Worm (Caenorhabditis elegans) whole organism, late embryonic: ENCODE measurements around the gene D2023.1.

ENCODE experiments used
- K09A11.1 ChIP-seq: sonication (generic microtip); optimal IDR thresholded peaks from 2 replicates; lab custom pipeline; 2017; ENCODE audit warnings: antibody characterized with exemption, mild to moderate bottlenecking, missing genetic modification characterization, missing compliant biosample characterization; ENCODE audit not compliant: insufficient read depth
- T23F11.4 ChIP-seq: fragments of 200-800 bp; sonication (Bioruptor generic); optimal IDR thresholded peaks from 2 replicates; lab custom pipeline; 2018; ENCODE audit warnings: mild to moderate bottlenecking, missing genetic modification characterization, missing compliant biosample characterization
- ahr-1 ChIP-seq: sonication (generic microtip); optimal IDR thresholded peaks from 2 replicates; lab custom pipeline; 2016; ENCODE audit warnings: missing genetic modification characterization, missing compliant biosample characterization
- ceh-22 ChIP-seq: sonication (generic microtip); optimal IDR thresholded peaks from 2 replicates; lab custom pipeline; 2017; ENCODE audit warnings: missing biosample characterization, missing genetic modification characterization
- ceh-30 ChIP-seq: fragments of 150-350 bp; optimal IDR thresholded peaks from 2 replicates; lab custom pipeline; 2014; ENCODE audit warnings: missing biosample characterization, missing genetic modification characterization
- ceh-9 ChIP-seq: sonication (generic microtip); optimal IDR thresholded peaks from 2 replicates; lab custom pipeline; 2016; ENCODE audit warnings: mild to moderate bottlenecking, missing genetic modification characterization, inconsistent platforms, missing compliant biosample characterization
- dve-1 ChIP-seq: sonication (generic microtip); optimal IDR thresholded peaks from 2 replicates; lab custom pipeline; 2017; ENCODE audit warnings: antibody characterized with exemption, mild to moderate bottlenecking, missing genetic modification characterization, missing compliant biosample characterization
- elt-2 ChIP-seq: sonication (generic microtip); optimal IDR thresholded peaks from 2 replicates; lab custom pipeline; 2016; ENCODE audit warnings: missing genetic modification reagents, missing genetic modification characterization, missing compliant biosample characterization
- elt-4 ChIP-seq: sonication (generic microtip); optimal IDR thresholded peaks from 2 replicates; lab custom pipeline; 2016; ENCODE audit warnings: missing genetic modification characterization, missing compliant biosample characterization
- fkh-10 ChIP-seq: fragments of 150-350 bp; optimal IDR thresholded peaks from 2 replicates; lab custom pipeline; 2014; ENCODE audit warnings: missing biosample characterization, missing genetic modification reagents, missing genetic modification characterization
- gmeb-2 ChIP-seq: sonication (generic microtip); optimal IDR thresholded peaks from 2 replicates; lab custom pipeline; 2016; ENCODE audit warnings: missing genetic modification characterization, inconsistent platforms, missing compliant biosample characterization
- hlh-15 ChIP-seq: sonication (generic microtip); optimal IDR thresholded peaks from 2 replicates; lab custom pipeline; 2016; ENCODE audit warnings: missing genetic modification characterization, missing compliant biosample characterization
- mec-3 ChIP-seq: sonication (generic microtip); optimal IDR thresholded peaks from 2 replicates; lab custom pipeline; 2016; ENCODE audit warnings: borderline replicate concordance, missing genetic modification characterization, missing compliant biosample characterization
- nfya-1 ChIP-seq: sonication (generic microtip); optimal IDR thresholded peaks from 2 replicates; lab custom pipeline; 2017; ENCODE audit warnings: missing genetic modification characterization, mild to moderate bottlenecking, missing compliant biosample characterization, antibody characterized with exemption, moderate library complexity
- pros-1 ChIP-seq: fragments of 150-350 bp; optimal IDR thresholded peaks from 2 replicates; lab custom pipeline; 2014; ENCODE audit warnings: missing biosample characterization, missing genetic modification reagents, missing genetic modification characterization
- rnt-1 ChIP-seq: sonication (generic microtip); optimal IDR thresholded peaks from 2 replicates; lab custom pipeline; 2016; ENCODE audit warnings: missing genetic modification characterization, missing compliant biosample characterization
- ztf-16 ChIP-seq: sonication (generic microtip); optimal IDR thresholded peaks from 2 replicates; lab custom pipeline; 2017; ENCODE audit warnings: missing genetic modification characterization, missing compliant biosample characterization

Gene D2023.1

ce11 chrV:11846969-11847368 is 57.6 kb downstream of the D2023.1 start:
- TF ChIP-seq dve-1 (tag; lab: Kevin White, UChicago) = no peak
- no peak for TF ChIP-seq nfya-1
- no peak for TF ChIP-seq gmeb-2 (tag; lab: Kevin White, UChicago)

- TF ChIP-seq dve-1 (tag; lab: Kevin White, UChicago) = no peak
- TF ChIP-seq ceh-9 = no peak
- no peak for TF ChIP-seq elt-2 (tag; lab: Kevin White, UChicago)
- TF ChIP-seq hlh-15 (tag; lab: Kevin White, UChicago) = no peak
- no peak for TF ChIP-seq ceh-22
- TF ChIP-seq rnt-1 = no peak
- TF ChIP-seq fkh-10 = no peak
- no peak for TF ChIP-seq ceh-30 (tag; lab: Kevin White, UChicago)
- no peak for TF ChIP-seq mec-3 (tag; lab: Kevin White, UChicago)
- no peak for TF ChIP-seq pros-1 (tag; lab: Kevin White, UChicago)
- no peak for TF ChIP-seq ztf-16 (tag; lab: Kevin White, UChicago)
- no peak for TF ChIP-seq K09A11.1 (tag; lab: Kevin White, UChicago)
- no peak for TF ChIP-seq elt-4
- no peak for TF ChIP-seq ahr-1 (tag; lab: Kevin White, UChicago)
- no peak for TF ChIP-seq T23F11.4 (GFP tag; lab: Kevin White, UChicago)
- TF ChIP-seq, all 69 proteins: peak for 0
Observed at ce11 chrV:11849408-11849807, 60.1 kb downstream of the D2023.1 start.
